Worm (Caenorhabditis elegans) whole organism, late embryonic: ENCODE data around the gene ceh-75.

ENCODE experiments used
- C38D4.7 ChIP-seq: fragments of 200-800 bp; sonication (Bioruptor generic); optimal IDR thresholded peaks from 2 replicates; lab custom pipeline; 2018; ENCODE audit warnings: mild to moderate bottlenecking, missing genetic modification characterization, moderate library complexity, missing compliant biosample characterization
- F13H6.1 ChIP-seq: sonication (generic microtip); optimal IDR thresholded peaks from 2 replicates; lab custom pipeline; 2016; ENCODE audit warnings: missing genetic modification characterization, missing compliant biosample characterization
- Y22D7AL.16 ChIP-seq: sonication (generic microtip); optimal IDR thresholded peaks from 2 replicates; lab custom pipeline; 2016; ENCODE audit warnings: missing genetic modification characterization, missing compliant biosample characterization
- ahr-1 ChIP-seq: sonication (generic microtip); optimal IDR thresholded peaks from 2 replicates; lab custom pipeline; 2016; ENCODE audit warnings: missing genetic modification characterization, missing compliant biosample characterization
- ama-1 ChIP-seq: fragments of 150-350 bp; optimal IDR thresholded peaks from 2 replicates; lab custom pipeline; 2014
- ceh-14 ChIP-seq: sonication (generic microtip); optimal IDR thresholded peaks from 2 replicates; lab custom pipeline; 2016; ENCODE audit warnings: missing genotype, missing genetic modification characterization, missing compliant biosample characterization
- ceh-2 ChIP-seq: sonication (generic microtip); optimal IDR thresholded peaks from 2 replicates; lab custom pipeline; 2016; ENCODE audit warnings: missing genotype, missing genetic modification characterization, missing compliant biosample characterization
- ceh-22 ChIP-seq: sonication (generic microtip); optimal IDR thresholded peaks from 2 replicates; lab custom pipeline; 2017; ENCODE audit warnings: missing biosample characterization, missing genetic modification characterization
- ceh-24 ChIP-seq: sonication (generic microtip); optimal IDR thresholded peaks from 2 replicates; lab custom pipeline; 2016; ENCODE audit warnings: mild to moderate bottlenecking, missing genetic modification characterization, missing compliant biosample characterization
- ceh-30 ChIP-seq: fragments of 150-350 bp; optimal IDR thresholded peaks from 2 replicates; lab custom pipeline; 2014; ENCODE audit warnings: missing biosample characterization, missing genetic modification characterization
- ceh-31 ChIP-seq: sonication (generic microtip); optimal IDR thresholded peaks from 2 replicates; lab custom pipeline; 2016; ENCODE audit warnings: missing genetic modification characterization, missing compliant biosample characterization
- ceh-9 ChIP-seq: sonication (generic microtip); optimal IDR thresholded peaks from 2 replicates; lab custom pipeline; 2016; ENCODE audit warnings: mild to moderate bottlenecking, missing genetic modification characterization, inconsistent platforms, missing compliant biosample characterization
- che-1 ChIP-seq: sonication (generic microtip); optimal IDR thresholded peaks from 2 replicates; lab custom pipeline; 2016; ENCODE audit warnings: mild to moderate bottlenecking, missing genetic modification characterization, missing compliant biosample characterization
- dmd-4 ChIP-seq: sonication (generic microtip); optimal IDR thresholded peaks from 2 replicates; lab custom pipeline; 2016; ENCODE audit warnings: borderline replicate concordance, missing genetic modification characterization, missing compliant biosample characterization
- dve-1 ChIP-seq: sonication (generic microtip); optimal IDR thresholded peaks from 2 replicates; lab custom pipeline; 2017; ENCODE audit warnings: antibody characterized with exemption, mild to moderate bottlenecking, missing genetic modification characterization, missing compliant biosample characterization
- elt-2 ChIP-seq: sonication (generic microtip); optimal IDR thresholded peaks from 2 replicates; lab custom pipeline; 2016; ENCODE audit warnings: missing genetic modification reagents, missing genetic modification characterization, missing compliant biosample characterization
- ets-4 ChIP-seq: sonication (generic microtip); optimal IDR thresholded peaks from 2 replicates; lab custom pipeline; 2016; ENCODE audit warnings: missing genetic modification characterization, missing compliant biosample characterization
- eyg-1 ChIP-seq: sonication (generic microtip); optimal IDR thresholded peaks from 2 replicates; lab custom pipeline; 2016; ENCODE audit warnings: missing genotype, missing genetic modification characterization, missing compliant biosample characterization
- fkh-10 ChIP-seq: fragments of 150-350 bp; optimal IDR thresholded peaks from 2 replicates; lab custom pipeline; 2014; ENCODE audit warnings: missing biosample characterization, missing genetic modification reagents, missing genetic modification characterization
- fkh-6 ChIP-seq: sonication (generic microtip); optimal IDR thresholded peaks from 2 replicates; lab custom pipeline; 2016; ENCODE audit warnings: missing genetic modification characterization, missing compliant biosample characterization
- hlh-13 ChIP-seq: fragments of 200-800 bp; sonication (Bioruptor generic); optimal IDR thresholded peaks from 2 replicates; lab custom pipeline; 2018; ENCODE audit warnings: mild to moderate bottlenecking, missing genetic modification characterization, missing compliant biosample characterization
- hlh-6 ChIP-seq: sonication (generic microtip); optimal IDR thresholded peaks from 2 replicates; lab custom pipeline; 2016; ENCODE audit warnings: missing genotype, missing genetic modification characterization, missing compliant biosample characterization
- lin-11 ChIP-seq: fragments of 200-800 bp; sonication (Bioruptor generic); optimal IDR thresholded peaks from 2 replicates; lab custom pipeline; 2018; ENCODE audit warnings: mild to moderate bottlenecking, missing genetic modification characterization, missing compliant biosample characterization
- mec-3 ChIP-seq: sonication (generic microtip); optimal IDR thresholded peaks from 2 replicates; lab custom pipeline; 2016; ENCODE audit warnings: borderline replicate concordance, missing genetic modification characterization, missing compliant biosample characterization
- nhr-11 ChIP-seq: fragments of 150-350 bp; optimal IDR thresholded peaks from 2 replicates; lab custom pipeline; 2014; ENCODE audit warnings: missing biosample characterization, missing genetic modification characterization
- pag-3 ChIP-seq: sonication (generic microtip); optimal IDR thresholded peaks from 2 replicates; lab custom pipeline; 2016; ENCODE audit warnings: missing compliant biosample characterization, missing genetic modification characterization, borderline replicate concordance
- pat-9 ChIP-seq: fragments of 200-800 bp; sonication (Bioruptor generic); optimal IDR thresholded peaks from 2 replicates; lab custom pipeline; 2018; ENCODE audit warnings: mild to moderate bottlenecking, missing genetic modification characterization, moderate library complexity, missing compliant biosample characterization
- pax-1 ChIP-seq: fragments of 150-350 bp; optimal IDR thresholded peaks from 2 replicates; lab custom pipeline; 2014; ENCODE audit warnings: missing biosample characterization, missing genetic modification characterization
- pha-2 ChIP-seq: sonication (generic microtip); optimal IDR thresholded peaks from 2 replicates; lab custom pipeline; 2017; ENCODE audit warnings: mild to moderate bottlenecking, missing genetic modification characterization, missing compliant biosample characterization
- pros-1 ChIP-seq: fragments of 150-350 bp; optimal IDR thresholded peaks from 2 replicates; lab custom pipeline; 2014; ENCODE audit warnings: missing biosample characterization, missing genetic modification reagents, missing genetic modification characterization
- ref-2 ChIP-seq: sonication (generic microtip); optimal IDR thresholded peaks from 2 replicates; lab custom pipeline; 2016; ENCODE audit warnings: missing genetic modification characterization, missing compliant biosample characterization
- sdc-2 ChIP-seq: sonication (generic microtip); optimal IDR thresholded peaks from 2 replicates; lab custom pipeline; 2016; ENCODE audit warnings: missing genotype, missing genetic modification characterization, missing compliant biosample characterization
- syd-9 ChIP-seq: sonication (generic microtip); optimal IDR thresholded peaks from 2 replicates; lab custom pipeline; 2016; ENCODE audit warnings: mild to moderate bottlenecking, missing genetic modification characterization, moderate library complexity, missing compliant biosample characterization
- tbx-7 ChIP-seq: sonication (generic microtip); optimal IDR thresholded peaks from 2 replicates; lab custom pipeline; 2016; ENCODE audit warnings: missing genotype, missing genetic modification characterization, missing compliant biosample characterization
- ttx-3 ChIP-seq: sonication (generic microtip); optimal IDR thresholded peaks from 2 replicates; lab custom pipeline; 2016; ENCODE audit warnings: missing genetic modification reagents, missing genetic modification characterization, missing compliant biosample characterization
- unc-3 ChIP-seq, 2 experiments: fragments of 200-800 bp in 1 of 2; sonication (Bioruptor generic) in 1 of 2; sonication (generic microtip) in 1 of 2; conservative IDR thresholded peaks in 1 of 2; optimal IDR thresholded peaks in 1 of 2; 2 replicates each; pipeline versions ENCODE4 v1.3.6 to Lab custom; 2016 to 2022; ENCODE audit warnings: missing compliant biosample characterization in 2 of 2, missing genetic modification characterization in 2 of 2, missing genetic modification reagents in 1 of 2
- unc-42 ChIP-seq: sonication (generic microtip); optimal IDR thresholded peaks from 2 replicates; lab custom pipeline; 2016; ENCODE audit warnings: missing genotype, missing genetic modification characterization, missing compliant biosample characterization
- unc-86 ChIP-seq: sonication (generic microtip); optimal IDR thresholded peaks from 2 replicates; lab custom pipeline; 2016; ENCODE audit warnings: missing genetic modification characterization, missing compliant biosample characterization
- zip-5 ChIP-seq: sonication (generic microtip); optimal IDR thresholded peaks from 2 replicates; lab custom pipeline; 2016; ENCODE audit warnings: missing genetic modification characterization, missing compliant biosample characterization

ceh-75 gene

ce11 chrV:9909624-9910023 lies 11.5 kb upstream of the ceh-75 start:
- TF ChIP-seq syd-9 (tag; lab: Kevin White, UChicago) (no peak), ttx-3 (tag; lab: Kevin White, UChicago) (no peak), elt-2 (tag; lab: Kevin White, UChicago) (no peak), pat-9 (tag; lab: Kevin White, UChicago) (no peak), fkh-6 (tag; lab: Kevin White, UChicago) (no peak), zip-5 (tag; lab: Kevin White, UChicago) (no peak), che-1 (tag; lab: Kevin White, UChicago) (no peak), eyg-1 (no peak), unc-3 (GFP tag; conservative IDR thresholded peaks at IDR 0.05; lab: Robert Waterston, UW) (no peak), unc-3 (tag; optimal IDR thresholded peaks at IDR 0.05; lab: Kevin White, UChicago) (no peak), mec-3 (tag; lab: Kevin White, UChicago) (no peak), ets-4 (tag; lab: Kevin White, UChicago) (no peak), ceh-31 (no peak), ahr-1 (no peak), ceh-14 (tag; lab: Kevin White, UChicago) (no peak), hlh-6 (no peak), Y22D7AL.16 (tag; lab: Kevin White, UChicago) (no peak), fkh-10 (no peak), nhr-11 (tag; lab: Kevin White, UChicago) (no peak)

- TF ChIP-seq pax-1 (tag; lab: Kevin White, UChicago) (no peak), unc-42 (tag; lab: Kevin White, UChicago) (peak; percentile 90)
These were observed 10.0 kb upstream of the ceh-75 start for ce11 chrV:9911165-9911564.

- no peak for TF ChIP-seq hlh-13
- no peak for TF ChIP-seq C38D4.7
- no peak for TF ChIP-seq ceh-24 (tag; lab: Kevin White, UChicago)
- TF ChIP-seq pros-1, result no peak
- no peak for TF ChIP-seq mec-3 (tag; lab: Kevin White, UChicago)
- TF ChIP-seq ref-2, result no peak
- TF ChIP-seq dmd-4 (tag; lab: Kevin White, UChicago), result no peak
- no peak for TF ChIP-seq F13H6.1
- TF ChIP-seq lin-11 (tag; lab: Kevin White, UChicago), result no peak
- no peak for TF ChIP-seq nhr-11 (tag; lab: Kevin White, UChicago)
- TF ChIP-seq Y22D7AL.16 (tag; lab: Kevin White, UChicago), result no peak
- TF ChIP-seq unc-86, result no peak
- no peak for TF ChIP-seq tbx-7
- no peak for TF ChIP-seq pat-9 (tag; lab: Kevin White, UChicago)
- no peak for TF ChIP-seq ama-1 (lab: Kevin White, UChicago)
- no peak for TF ChIP-seq unc-42 (tag; lab: Kevin White, UChicago)
- no peak for TF ChIP-seq ceh-2 (tag; lab: Kevin White, UChicago)
- no peak for TF ChIP-seq ceh-9
- no peak for TF ChIP-seq ttx-3 (tag; lab: Kevin White, UChicago)
- TF ChIP-seq, all 69 proteins: peak for 0
These were observed 7.3 kb upstream of the ceh-75 start, which contains the start of gene fipr-10 for ce11 chrV:9913863-9914262. fipr-10 (plus strand) TSS chrV:9914163.

ce11 chrV:9915021-9915420 lies 6.1 kb upstream of the ceh-75 start, which contains the start of gene mec-9:
mec-9 (minus strand) TSS chrV:9915121.
- TF ChIP-seq pha-2, result no peak
- TF ChIP-seq tbx-7, result no peak
- TF ChIP-seq dve-1 (tag; lab: Kevin White, UChicago), result no peak

ce11 chrV:9916665-9917064 lies 4.5 kb upstream of the ceh-75 start, which contains the start of gene C50H2.4:
C50H2.4 (plus strand) TSS chrV:9916965.
- TF ChIP-seq C38D4.7, result no peak
- TF ChIP-seq ets-4 (tag; lab: Kevin White, UChicago), result no peak
- no peak for TF ChIP-seq ceh-30 (tag; lab: Kevin White, UChicago)
- TF ChIP-seq mec-3 (tag; lab: Kevin White, UChicago), result no peak
- no peak for TF ChIP-seq ceh-22 (tag; lab: Kevin White, UChicago)
- TF ChIP-seq sdc-2 (tag; lab: Kevin White, UChicago), result no peak
- no peak for TF ChIP-seq pag-3
- no peak for TF ChIP-seq ceh-14 (tag; lab: Kevin White, UChicago)
- TF ChIP-seq pros-1, result no peak
